Worm (Caenorhabditis elegans): ENCODE results near the gene unc-53.

The unc-53 gene

ce11 chrII:11042878-11043331, 46.4 kb downstream of the unc-53 start (continued):
- peak; percentile 16 for TF ChIP-seq spr-1 (tag; optimal IDR thresholded peaks at IDR 0.05)
- TF ChIP-seq duxl-1 (tag; optimal IDR thresholded peaks at IDR 0.05; ENCODE audit: poor library complexity), result peak; percentile 59
- peak; percentile 89 for TF ChIP-seq hmg-1.1 (GFP tag; IDR thresholded peaks at IDR 0.05)
- 0 out of 2 replicates have a peak, but pooled peaks have one; percentile 13 for TF ChIP-seq madf-9 (GFP tag; conservative IDR thresholded peaks at IDR 0.05)
- TF ChIP-seq lir-3 (tag; optimal IDR thresholded peaks at IDR 0.05), result peak; percentile 13
- peak; percentile 3 for TF ChIP-seq zip-2 (tag; optimal IDR thresholded peaks at IDR 0.05)
- peak; percentile 55; the same call in 1 of the 2 replicates for TF ChIP-seq egl-43 (GFP tag; IDR thresholded peaks at IDR 0.05)
- peak; percentile 60 for TF ChIP-seq ama-1 (optimal IDR thresholded peaks at IDR 0.05)
- peak; percentile 4 to 89 for TF ChIP-seq hif-1 (tag; optimal IDR thresholded peaks at IDR 0.05)
- peak; percentile 89 for TF ChIP-seq rbr-2 (tag; optimal IDR thresholded peaks at IDR 0.05)
- TF ChIP-seq lsy-2 (tag; optimal IDR thresholded peaks at IDR 0.05), result peak; percentile 54 to 75
- peak; percentile 66 for TF ChIP-seq fkh-10 (GFP tag; optimal IDR thresholded peaks at IDR 0.05)
- peak; percentile 91 for TF ChIP-seq nhr-28 (tag; optimal IDR thresholded peaks at IDR 0.05)
- no peak for TF ChIP-seq zip-11 (GFP tag; IDR thresholded peaks at IDR 0.05)
- TF ChIP-seq mxl-3 (GFP tag; optimal IDR thresholded peaks at IDR 0.05), result peak; percentile 56
- TF ChIP-seq ztf-7 (tag; optimal IDR thresholded peaks at IDR 0.05), result no peak
- peak; percentile 56; the same call in 1 of the 2 replicates for TF ChIP-seq ctbp-1 (GFP tag; IDR thresholded peaks at IDR 0.05)
- TF ChIP-seq jun-1 (tag; optimal IDR thresholded peaks at IDR 0.05), result peak; percentile 38
- TF ChIP-seq zag-1 (tag; optimal IDR thresholded peaks at IDR 0.05), result no peak
- no peak for TF ChIP-seq ztf-11 (tag; optimal IDR thresholded peaks at IDR 0.05)
- TF ChIP-seq daf-16 (GFP tag; optimal IDR thresholded peaks at IDR 0.05), result peak in 1 of 2 experiments; percentile 13
- TF ChIP-seq daf-16 (tag; optimal IDR thresholded peaks at IDR 0.05), result peak; percentile 67
- peak; percentile 80 for TF ChIP-seq nhr-77 (tag; optimal IDR thresholded peaks at IDR 0.05)
- no peak for TF ChIP-seq ceh-44 (GFP tag; IDR thresholded peaks at IDR 0.05)
- TF ChIP-seq hlh-30 (tag; optimal IDR thresholded peaks at IDR 0.05; ENCODE audit: insufficient read depth), result peak; percentile 78
- TF ChIP-seq dmd-9 (GFP tag; IDR thresholded peaks at IDR 0.05), result no peak
- peak; percentile 42 for TF ChIP-seq F37D6.2 (tag; optimal IDR thresholded peaks at IDR 0.05)
- TF ChIP-seq lin-29 (GFP tag; IDR thresholded peaks at IDR 0.05), result no peak
- no peak for TF ChIP-seq sdz-12 (GFP tag; optimal IDR thresholded peaks at IDR 0.05)
- 0 out of 2 replicates have a peak, but pooled peaks have one; percentile 63 for TF ChIP-seq ceh-20 (GFP tag; IDR thresholded peaks at IDR 0.05)
- TF ChIP-seq nhr-111 (GFP tag; optimal IDR thresholded peaks at IDR 0.05), result no peak
- TF ChIP-seq D1046.2 (GFP tag; IDR thresholded peaks at IDR 0.05), result no peak
- TF ChIP-seq nhr-41 (GFP tag; IDR thresholded peaks at IDR 0.05), result no peak
- no peak for TF ChIP-seq madf-5 (GFP tag; IDR thresholded peaks at IDR 0.05)
- no peak for TF ChIP-seq gei-8 (GFP tag; optimal IDR thresholded peaks at IDR 0.05)
- TF ChIP-seq lin-13 (GFP tag; optimal IDR thresholded peaks at IDR 0.05), result peak; percentile 47
- TF ChIP-seq tra-1 (GFP tag; IDR thresholded peaks at IDR 0.05), result 0 out of 2 replicates have a peak, but pooled peaks have one; percentile 14
- TF ChIP-seq daf-19 (GFP tag; conservative IDR thresholded peaks at IDR 0.05), result no peak
- 0 out of 2 replicates have a peak, but pooled peaks have one; percentile 20 for TF ChIP-seq Y48G9A.11 (GFP tag; IDR thresholded peaks at IDR 0.05)

ce11 chrII:11041846-11042262, 47.4 kb downstream of the unc-53 start:
- TF ChIP-seq mxl-3 (GFP tag; optimal IDR thresholded peaks at IDR 0.05), result no peak
- TF ChIP-seq hlh-11 (tag; optimal IDR thresholded peaks at IDR 0.05), result peak; percentile 49
- peak; percentile 52 for TF ChIP-seq nhr-11 (tag; optimal IDR thresholded peaks at IDR 0.05)
- peak; percentile 9 for TF ChIP-seq dpl-1 (GFP tag; optimal IDR thresholded peaks at IDR 0.05)
- TF ChIP-seq lsy-2 (tag; optimal IDR thresholded peaks at IDR 0.05), result peak in 1 of 2 experiments; percentile 66
- TF ChIP-seq daf-8 (GFP tag; IDR thresholded peaks at IDR 0.05), result no peak
- TF ChIP-seq ceh-28 (tag; optimal IDR thresholded peaks at IDR 0.05), result peak; percentile 61
- peak; percentile 91 for TF ChIP-seq hlh-30 (tag; optimal IDR thresholded peaks at IDR 0.05; ENCODE audit: insufficient read depth)
- peak in 1 of 2 experiments; percentile 93 for TF ChIP-seq unc-62 (GFP tag; optimal IDR thresholded peaks at IDR 0.05 in 1 of 2)
- TF ChIP-seq unc-62 (tag; optimal IDR thresholded peaks at IDR 0.05), result no peak
- no peak for TF ChIP-seq unc-130 (GFP tag; optimal IDR thresholded peaks at IDR 0.05)
- TF ChIP-seq arid-1 (GFP tag; conservative IDR thresholded peaks at IDR 0.05), result no peak
- TF ChIP-seq rbr-2 (tag; optimal IDR thresholded peaks at IDR 0.05), result peak; percentile 16
- TF ChIP-seq lin-38 (GFP tag; IDR thresholded peaks at IDR 0.05), result peak; percentile 26; the same call in 1 of the 2 replicates
- peak; percentile 28 for TF ChIP-seq set-16 (GFP tag; IDR thresholded peaks at IDR 0.05)
- TF ChIP-seq hmg-1.1 (GFP tag; IDR thresholded peaks at IDR 0.05), result peak; percentile 62; the same call in 1 of the 2 replicates
- 0 out of 2 replicates have a peak, but pooled peaks have one; percentile 44 for TF ChIP-seq egl-43 (GFP tag; IDR thresholded peaks at IDR 0.05)
